Worm (Caenorhabditis elegans): ENCODE measurements around the gene col-127.
"Not testable (repeated sequence)": the region's sequence is repeated elsewhere in the genome, so short reads cannot be mapped to it uniquely, and the experiment has no call there.

The col-127 gene

ce11 chrIV:11257476-11257875 is 8.5 kb downstream of the col-127 start:
- TF ChIP-seq elt-2 (tag; optimal IDR thresholded peaks at IDR 0.05) (peak; percentile 18), unc-55 (GFP tag; optimal IDR thresholded peaks at IDR 0.05) (no peak), pha-4 (tag; optimal IDR thresholded peaks at IDR 0.05) (no peak)

ce11 chrIV:11253689-11254088 is 12.3 kb downstream of the col-127 start, which contains the start of gene C05C12.1:
Gene C05C12.1, plus strand, starts transcription at chrIV:11253989.
- TF ChIP-seq eyg-1 (tag; optimal IDR thresholded peaks at IDR 0.05); odd-2 (tag; optimal IDR thresholded peaks at IDR 0.05); hlh-30 (tag; optimal IDR thresholded peaks at IDR 0.05; ENCODE audit: insufficient read depth): not testable (repeated sequence)

ce11 chrIV:11248031-11248631 is 17.9 kb downstream of the col-127 start, which contains the start of gene C05C12.4:
Gene C05C12.4, minus strand, starts transcription at chrIV:11248081.
- TF ChIP-seq elt-2 (tag; optimal IDR thresholded peaks at IDR 0.05) (no peak), ref-2 (tag; optimal IDR thresholded peaks at IDR 0.05) (no peak), pros-1 (tag; optimal IDR thresholded peaks at IDR 0.05) (no peak), ttx-3 (tag; optimal IDR thresholded peaks at IDR 0.05) (no peak)

ce11 chrIV:11247434-11247833 is 18.6 kb downstream of the col-127 start:
- TF ChIP-seq ceh-18 (tag; optimal IDR thresholded peaks at IDR 0.05) (no peak), pha-2 (tag; optimal IDR thresholded peaks at IDR 0.05) (no peak), ceh-9 (tag; optimal IDR thresholded peaks at IDR 0.05) (no peak), elt-2 (tag; optimal IDR thresholded peaks at IDR 0.05) (no peak)

ce11 chrIV:11241368-11241767 is 24.6 kb downstream of the col-127 start, which contains the start of gene C05C12.6:
Gene C05C12.6, minus strand, starts transcription at chrIV:11241468.
- TF ChIP-seq tbx-2 (tag; optimal IDR thresholded peaks at IDR 0.05) (no peak), ceh-22 (tag; optimal IDR thresholded peaks at IDR 0.05) (no peak), ets-4 (tag; optimal IDR thresholded peaks at IDR 0.05) (no peak), ref-2 (tag; optimal IDR thresholded peaks at IDR 0.05) (no peak), ttx-3 (tag; optimal IDR thresholded peaks at IDR 0.05) (no peak), ceh-45 (GFP tag; IDR thresholded peaks at IDR 0.05) (no peak), madf-2 (tag; optimal IDR thresholded peaks at IDR 0.05) (no peak), C08G9.2 (tag; optimal IDR thresholded peaks at IDR 0.05) (no peak), che-1 (tag; optimal IDR thresholded peaks at IDR 0.05) (no peak), npax-4 (tag; optimal IDR thresholded peaks at IDR 0.05) (no peak)

- TF ChIP-seq ceh-30 (tag; optimal IDR thresholded peaks at IDR 0.05) (no peak), unc-42 (tag; optimal IDR thresholded peaks at IDR 0.05) (peak; percentile 44)
Observed at ce11 chrIV:11235755-11236154, 30.2 kb downstream of the col-127 start.

- no peak for TF ChIP-seq ceh-14 (tag; optimal IDR thresholded peaks at IDR 0.05)
Observed at ce11 chrIV:11231376-11231775, 34.6 kb downstream of the col-127 start.

ce11 chrIV:11230069-11230468 is 35.9 kb downstream of the col-127 start, which contains the start of gene best-7:
Gene best-7, minus strand, starts transcription at chrIV:11230307.
- TF ChIP-seq nfya-1 (tag; optimal IDR thresholded peaks at IDR 0.05) (no peak), K09A11.1 (tag; optimal IDR thresholded peaks at IDR 0.05; ENCODE audit: insufficient read depth) (no peak), syd-9 (tag; optimal IDR thresholded peaks at IDR 0.05) (no peak), tbx-2 (tag; optimal IDR thresholded peaks at IDR 0.05) (no peak), che-1 (tag; optimal IDR thresholded peaks at IDR 0.05) (no peak), elt-4 (tag; optimal IDR thresholded peaks at IDR 0.05) (no peak), lin-11 (tag; optimal IDR thresholded peaks at IDR 0.05) (no peak), fkh-6 (tag; optimal IDR thresholded peaks at IDR 0.05) (no peak)
